Worm (Caenorhabditis elegans): ENCODE data around the gene cutl-12.

DNA sequence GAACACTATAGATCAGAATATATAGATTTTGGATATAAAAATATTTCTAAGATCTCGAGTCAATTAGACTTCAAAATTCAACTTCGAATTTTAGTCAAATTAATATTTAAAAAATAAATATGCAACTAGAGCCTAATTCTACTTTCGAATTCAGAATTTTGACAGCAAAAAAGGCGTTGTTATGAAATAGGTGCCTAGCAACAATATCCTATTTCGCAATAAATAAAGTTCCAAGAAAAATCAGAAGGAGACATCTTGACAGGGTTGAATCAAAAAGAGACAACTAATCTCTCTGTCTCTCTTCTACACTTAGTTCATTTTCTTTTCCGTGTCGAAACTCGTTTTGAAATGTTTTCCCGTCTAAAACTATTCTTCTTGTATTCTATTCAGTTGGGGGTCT lies 41.1 kb upstream of the cutl-12 start:
- no peak for TF ChIP-seq fax-1 (tag; optimal IDR thresholded peaks at IDR 0.05)
- TF ChIP-seq ets-4 (tag; optimal IDR thresholded peaks at IDR 0.05): no peak
